Worm (Caenorhabditis elegans): ENCODE results near the gene cyp-13A5.

cyp-13A5 gene

ce11 chrII:9769797-9770520 is 30.2 kb downstream of the cyp-13A5 start, which contains the start of gene aqp-10 (continued):
- TF ChIP-seq hmg-1.1 (GFP tag; IDR thresholded peaks at IDR 0.05) (peak; percentile 70), dmd-8 (GFP tag; IDR thresholded peaks at IDR 0.05) (0 out of 2 replicates have a peak, but pooled peaks have one; percentile 37), mdl-1 (tag; optimal IDR thresholded peaks at IDR 0.05) (peak in 1 of 2 experiments; percentile 20), ctbp-1 (GFP tag; IDR thresholded peaks at IDR 0.05) (no peak), T26A8.4 (GFP tag; IDR thresholded peaks at IDR 0.05) (peak; percentile 81), nhr-28 (tag; optimal IDR thresholded peaks at IDR 0.05) (peak; percentile 70), spr-1 (tag; optimal IDR thresholded peaks at IDR 0.05) (peak; percentile 15), madf-9 (GFP tag; conservative IDR thresholded peaks at IDR 0.05) (no peak), lin-39 (tag; optimal IDR thresholded peaks at IDR 0.05) (no peak), ceh-28 (tag; optimal IDR thresholded peaks at IDR 0.05) (no peak), hlh-30 (tag; optimal IDR thresholded peaks at IDR 0.05; ENCODE audit: insufficient read depth) (peak; percentile 85), ZK546.5 (tag; optimal IDR thresholded peaks at IDR 0.05) (no peak), dve-1 (tag; optimal IDR thresholded peaks at IDR 0.05; ENCODE audit: insufficient read depth) (peak; percentile 71), pqm-1 (tag; optimal IDR thresholded peaks at IDR 0.05) (peak; percentile 73), nhr-6 (tag; optimal IDR thresholded peaks at IDR 0.05) (peak; percentile 74), hlh-11 (tag; optimal IDR thresholded peaks at IDR 0.05) (peak; percentile 80), nhr-48 (tag; optimal IDR thresholded peaks at IDR 0.05) (peak; percentile 45), lsy-2 (tag; optimal IDR thresholded peaks at IDR 0.05) (peak in 1 of 2 experiments; percentile 74), daf-16 (GFP tag; optimal IDR thresholded peaks at IDR 0.05) (peak in 1 of 2 experiments; percentile 68), daf-16 (tag; optimal IDR thresholded peaks at IDR 0.05) (peak; percentile 80), pha-4 (GFP tag; IDR thresholded peaks at IDR 0.05) (no peak), pha-4 (tag; optimal IDR thresholded peaks at IDR 0.05) (peak; percentile 14), mep-1 (tag; optimal IDR thresholded peaks at IDR 0.05) (peak; percentile 45)

- TF ChIP-seq nhr-25 (tag; optimal IDR thresholded peaks at IDR 0.05; ENCODE audit: borderline replicate concordance, insufficient read depth) (no peak), zfp-3 (GFP tag; conservative IDR thresholded peaks at IDR 0.05) (no peak), ceh-32 (tag; optimal IDR thresholded peaks at IDR 0.05; ENCODE audit: poor library complexity) (no peak), egl-43 (GFP tag; IDR thresholded peaks at IDR 0.05) (no peak), aly-2 (tag; optimal IDR thresholded peaks at IDR 0.05) (no peak), dmd-6 (GFP tag; IDR thresholded peaks at IDR 0.05) (no peak), nhr-6 (tag; optimal IDR thresholded peaks at IDR 0.05) (no peak), ceh-28 (tag; optimal IDR thresholded peaks at IDR 0.05) (no peak), ceh-44 (GFP tag; IDR thresholded peaks at IDR 0.05) (no peak), D1046.2 (GFP tag; IDR thresholded peaks at IDR 0.05) (no peak), ztf-11 (tag; optimal IDR thresholded peaks at IDR 0.05) (no peak), hlh-11 (tag; optimal IDR thresholded peaks at IDR 0.05) (no peak), lsy-2 (tag; optimal IDR thresholded peaks at IDR 0.05) (no peak), gei-8 (GFP tag; optimal IDR thresholded peaks at IDR 0.05) (no peak), F49E8.2 (tag; optimal IDR thresholded peaks at IDR 0.05; ENCODE audit: borderline replicate concordance) (no peak), lir-3 (tag; optimal IDR thresholded peaks at IDR 0.05) (no peak), lin-39 (tag; optimal IDR thresholded peaks at IDR 0.05) (no peak), ama-1 (optimal IDR thresholded peaks at IDR 0.05) (no peak)
Observed at ce11 chrII:9764696-9765095, 35.5 kb downstream of the cyp-13A5 start.

- no peak for TF ChIP-seq Y75B8A.6 (GFP tag; IDR thresholded peaks at IDR 0.05)
- peak; percentile 3 for TF ChIP-seq nhr-11 (tag; optimal IDR thresholded peaks at IDR 0.05)
Observed at ce11 chrII:9759382-9759781, 40.8 kb downstream of the cyp-13A5 start.

Measured in whole organism, L4 larva.